Fruit fly (Drosophila melanogaster): ENCODE results near the gene CG32718.

CG32718 gene

dm6 chrX:7737156-7737771, 40.7 kb upstream of the CG32718 start:
- TF ChIP-seq CG17568 (GFP tag; optimal IDR thresholded peaks at IDR 0.05) = no peak
- peak; percentile 65 for TF ChIP-seq bbx (GFP tag; IDR thresholded peaks at IDR 0.05; ENCODE audit: partially characterized antibody)
- TF ChIP-seq caup (GFP tag; optimal IDR thresholded peaks at IDR 0.05; ENCODE audit: severe bottlenecking) = no peak
- no peak for TF ChIP-seq en (GFP tag; optimal IDR thresholded peaks at IDR 0.05)
- TF ChIP-seq Hmx (GFP tag; optimal IDR thresholded peaks at IDR 0.05) = no peak
- no peak for TF ChIP-seq ab (GFP tag; optimal IDR thresholded peaks at IDR 0.05)
- no peak for TF ChIP-seq h (optimal IDR thresholded peaks at IDR 0.05)
- no peak for TF ChIP-seq CG18476 (GFP tag; optimal IDR thresholded peaks at IDR 0.05)
- no peak for TF ChIP-seq CG7357 (GFP tag; IDR thresholded peaks at IDR 0.05)
- no peak for TF ChIP-seq prd (optimal IDR thresholded peaks at IDR 0.05)
- no peak for TF ChIP-seq prd (GFP tag; IDR thresholded peaks at IDR 0.05)
- TF ChIP-seq bowl (GFP tag; IDR thresholded peaks at IDR 0.05) = no peak
- no peak for TF ChIP-seq onecut (GFP tag; IDR thresholded peaks at IDR 0.05)
- TF ChIP-seq croc (GFP tag; conservative IDR thresholded peaks at IDR 0.05) = no peak
- TF ChIP-seq chm (GFP tag; IDR thresholded peaks at IDR 0.05) = no peak
- no peak for TF ChIP-seq Bteb2 (GFP tag; optimal IDR thresholded peaks at IDR 0.05)
- no peak for TF ChIP-seq Asciz (GFP tag; optimal IDR thresholded peaks at IDR 0.05)
- no peak for TF ChIP-seq CG11456 (GFP tag; IDR thresholded peaks at IDR 0.05)
- peak; percentile 32 for TF ChIP-seq Ets97D (GFP tag; optimal IDR thresholded peaks at IDR 0.05)
- no peak for TF ChIP-seq Fer2 (tag; optimal IDR thresholded peaks at IDR 0.05)
- no peak for TF ChIP-seq aop (GFP tag; IDR thresholded peaks at IDR 0.05)
- no peak for TF ChIP-seq kah (GFP tag; optimal IDR thresholded peaks at IDR 0.05)
- no peak for TF ChIP-seq CG11696 (GFP tag; IDR thresholded peaks at IDR 0.05)
- no peak for TF ChIP-seq CG13123 (GFP tag; optimal IDR thresholded peaks at IDR 0.05)
- no peak for TF ChIP-seq slp2 (GFP tag; optimal IDR thresholded peaks at IDR 0.05)
- TF ChIP-seq CG12104 (GFP tag; optimal IDR thresholded peaks at IDR 0.05) = no peak
- TF ChIP-seq tll (GFP tag; optimal IDR thresholded peaks at IDR 0.05) = no peak
- no peak for TF ChIP-seq CG2889 (GFP tag; IDR thresholded peaks at IDR 0.05)
- TF ChIP-seq toy (GFP tag; IDR thresholded peaks at IDR 0.05) = no peak
- no peak for TF ChIP-seq cg (GFP tag; optimal IDR thresholded peaks at IDR 0.05)
- no peak for TF ChIP-seq gce (GFP tag; IDR thresholded peaks at IDR 0.05)
- no peak for TF ChIP-seq CG10321 (GFP tag; IDR thresholded peaks at IDR 0.05)
- TF ChIP-seq kni (GFP tag; optimal IDR thresholded peaks at IDR 0.05) = no peak
- TF ChIP-seq CG3281 (GFP tag; optimal IDR thresholded peaks at IDR 0.05) = no peak
- TF ChIP-seq CG6765 (GFP tag; optimal IDR thresholded peaks at IDR 0.05) = no peak
- no peak for TF ChIP-seq repo (GFP tag; optimal IDR thresholded peaks at IDR 0.05)
- TF ChIP-seq chinmo (GFP tag; IDR thresholded peaks at IDR 0.05; ENCODE audit: partially characterized antibody) = no peak
- TF ChIP-seq nom (GFP tag; optimal IDR thresholded peaks at IDR 0.05) = no peak
- TF ChIP-seq HLH3B (GFP tag; IDR thresholded peaks at IDR 0.05) = no peak
- TF ChIP-seq ftz-f1 (GFP tag; optimal IDR thresholded peaks at IDR 0.05) = peak; percentile 33
- TF ChIP-seq CG4617 (GFP tag; optimal IDR thresholded peaks at IDR 0.05; ENCODE audit: borderline replicate concordance) = peak; percentile 60
- no peak; the same call in 2 of the 3 replicates for TF ChIP-seq CG34422 (GFP tag; IDR thresholded peaks at IDR 0.05)
- no peak for TF ChIP-seq scrt (GFP tag; optimal IDR thresholded peaks at IDR 0.05)
- no peak for TF ChIP-seq CG18619 (GFP tag; optimal IDR thresholded peaks at IDR 0.05)
- TF ChIP-seq CG17186 (GFP tag; optimal IDR thresholded peaks at IDR 0.05) = peak; percentile 18
- TF ChIP-seq knrl (GFP tag; IDR thresholded peaks at IDR 0.05; ENCODE audit: partially characterized antibody) = 0 out of 3 replicates have a peak, but pooled peaks have one; percentile 17
- no peak for TF ChIP-seq CG18262 (tag; optimal IDR thresholded peaks at IDR 0.05)
- no peak for TF ChIP-seq CG5180 (GFP tag; optimal IDR thresholded peaks at IDR 0.05)
- TF ChIP-seq CG2202 (tag; optimal IDR thresholded peaks at IDR 0.05) = no peak
- TF ChIP-seq Trl (optimal IDR thresholded peaks at IDR 0.05) = no peak
- no peak for TF ChIP-seq Trl (GFP tag; optimal IDR thresholded peaks at IDR 0.05)

All from whole organism, embryonic.